Worm (Caenorhabditis elegans) whole organism, young adult: ENCODE measurements around the gene F01D5.3.

Experiments
- B0019.2 ChIP-seq: fragments of 200-800 bp; sonication (Bioruptor generic); conservative IDR thresholded peaks from 2 replicates; pipeline ENCODE4 v1.3.6; 2022; ENCODE audit warnings: missing genetic modification reagents, missing genetic modification characterization, missing compliant biosample characterization
- B0035.1 ChIP-seq: sonication (generic microtip); optimal IDR thresholded peaks from 2 replicates; lab custom pipeline; 2016; ENCODE audit warnings: missing genetic modification characterization, mild to moderate bottlenecking, missing compliant biosample characterization, missing genotype, missing genetic modification reagents
- C06A6.2 ChIP-seq: fragments of 200-800 bp; sonication (Bioruptor generic); conservative IDR thresholded peaks from 2 replicates; pipeline ENCODE4 v1.3.6; 2022; ENCODE audit warnings: missing genetic modification characterization, missing compliant biosample characterization
- F23B12.7 ChIP-seq: sonication (generic microtip); optimal IDR thresholded peaks from 2 replicates; lab custom pipeline; 2017; ENCODE audit warnings: missing genetic modification characterization, mild to moderate bottlenecking, missing compliant biosample characterization, antibody characterized with exemption, moderate library complexity; ENCODE audit not compliant: insufficient read depth
- F37B4.10 ChIP-seq: fragments of 200-800 bp; sonication (Bioruptor generic); IDR thresholded peaks from 2 replicates; pipeline ENCODE4 v1.3.6; 2022; ENCODE audit warnings: missing genetic modification characterization, missing compliant biosample characterization
- F55B11.4 ChIP-seq: sonication (generic microtip); optimal IDR thresholded peaks from 2 replicates; lab custom pipeline; 2016; ENCODE audit warnings: missing compliant biosample characterization, missing genetic modification characterization, borderline replicate concordance; ENCODE audit not compliant: insufficient read depth
- F57A8.1 ChIP-seq: fragments of 200-800 bp; sonication (Bioruptor generic); optimal IDR thresholded peaks from 2 replicates; lab custom pipeline; 2018; ENCODE audit warnings: mild to moderate bottlenecking, missing genetic modification characterization, moderate library complexity, missing compliant biosample characterization
- K11D2.4 ChIP-seq: fragments of 200-800 bp; sonication (Bioruptor generic); IDR thresholded peaks from 2 replicates; pipeline ENCODE4 v1.3.6; 2022; ENCODE audit warnings: missing genetic modification reagents, missing genetic modification characterization, missing compliant biosample characterization
- Y79H2A.3 ChIP-seq: fragments of 200-800 bp; sonication (Bioruptor generic); conservative IDR thresholded peaks from 2 replicates; pipeline ENCODE4 v1.3.6; 2022; ENCODE audit warnings: missing genetic modification reagents, missing genetic modification characterization, missing compliant biosample characterization
- aptf-3 ChIP-seq: fragments of 200-800 bp; sonication (Bioruptor generic); IDR thresholded peaks from 2 replicates; pipeline ENCODE4 v1.3.6; 2022; ENCODE audit warnings: missing genetic modification characterization, missing compliant biosample characterization
- athp-1 ChIP-seq: sonication (generic microtip); optimal IDR thresholded peaks from 2 replicates; lab custom pipeline; 2017; ENCODE audit warnings: mild to moderate bottlenecking, missing genetic modification characterization, missing compliant biosample characterization
- bed-2 ChIP-seq: fragments of 200-800 bp; sonication (Bioruptor generic); IDR thresholded peaks from 2 replicates; pipeline ENCODE4 v1.3.6; 2022; ENCODE audit warnings: missing genetic modification reagents, missing genetic modification characterization, missing compliant biosample characterization
- ceh-27 ChIP-seq: fragments of 200-800 bp; sonication (Bioruptor generic); optimal IDR thresholded peaks from 2 replicates; lab custom pipeline; 2018; ENCODE audit warnings: mild to moderate bottlenecking, missing genetic modification characterization, moderate library complexity, missing compliant biosample characterization
- ceh-58 ChIP-seq: fragments of 200-800 bp; sonication (Bioruptor generic); IDR thresholded peaks from 2 replicates; pipeline ENCODE4 v1.3.6; 2022; ENCODE audit warnings: missing genetic modification characterization, missing compliant biosample characterization
- ceh-79 ChIP-seq: sonication (generic microtip); optimal IDR thresholded peaks from 2 replicates; lab custom pipeline; 2017; ENCODE audit warnings: mild to moderate bottlenecking, missing genetic modification characterization, missing compliant biosample characterization
- chd-7 ChIP-seq: sonication (generic microtip); optimal IDR thresholded peaks from 2 replicates; lab custom pipeline; 2016; ENCODE audit warnings: mild to moderate bottlenecking, missing genetic modification characterization, moderate library complexity, missing compliant biosample characterization
- dox-1 ChIP-seq: fragments of 200-800 bp; sonication (Bioruptor generic); IDR thresholded peaks from 2 replicates; pipeline ENCODE4 v1.3.6; 2022; ENCODE audit warnings: missing genetic modification reagents, missing genetic modification characterization, missing compliant biosample characterization
- dpl-1 ChIP-seq: fragments of 150-350 bp; optimal IDR thresholded peaks from 2 replicates; lab custom pipeline; 2014; ENCODE audit warnings: missing biosample characterization, missing genetic modification reagents, missing genetic modification characterization
- efl-1 ChIP-seq: fragments of 150-350 bp; optimal IDR thresholded peaks from 2 replicates; lab custom pipeline; 2014; ENCODE audit warnings: missing biosample characterization, missing genetic modification reagents, missing genetic modification characterization
- egl-18 ChIP-seq: fragments of 200-800 bp; sonication (Bioruptor generic); IDR thresholded peaks from 2 replicates; pipeline ENCODE4 v1.3.6; 2022; ENCODE audit warnings: missing genetic modification reagents, missing genetic modification characterization, missing compliant biosample characterization
- ekl-4 ChIP-seq: fragments of 200-800 bp; sonication (Bioruptor generic); IDR thresholded peaks from 2 replicates; pipeline ENCODE4 v1.3.6; 2022; ENCODE audit warnings: missing genetic modification reagents, missing genetic modification characterization, missing compliant biosample characterization
- ets-4 ChIP-seq: fragments of 200-800 bp; sonication (Bioruptor generic); optimal IDR thresholded peaks from 2 replicates; lab custom pipeline; 2018; ENCODE audit warnings: mild to moderate bottlenecking, missing genetic modification characterization, missing compliant biosample characterization
- gei-17 ChIP-seq: fragments of 200-800 bp; sonication (Bioruptor generic); optimal IDR thresholded peaks from 2 replicates; lab custom pipeline; 2018; ENCODE audit warnings: mild to moderate bottlenecking, missing genetic modification characterization, missing compliant biosample characterization
- hmg-1.2 ChIP-seq: fragments of 200-800 bp; sonication (Bioruptor generic); IDR thresholded peaks from 2 replicates; pipeline ENCODE4 v1.3.6; 2022; ENCODE audit warnings: missing genetic modification reagents, missing genetic modification characterization, missing compliant biosample characterization
- hrde-1 ChIP-seq: sonication (generic microtip); optimal IDR thresholded peaks from 2 replicates; lab custom pipeline; 2016; ENCODE audit warnings: missing genetic modification characterization, mild to moderate bottlenecking, missing compliant biosample characterization, moderate library complexity, missing genotype, missing genetic modification reagents, borderline replicate concordance
- hsf-1 ChIP-seq: fragments of 200-800 bp; sonication (Bioruptor generic); IDR thresholded peaks from 2 replicates; pipeline ENCODE4 v1.3.6; 2022; ENCODE audit warnings: missing genetic modification reagents, missing genetic modification characterization, missing compliant biosample characterization
- let-526 ChIP-seq: fragments of 200-800 bp; sonication (Bioruptor generic); IDR thresholded peaks from 2 replicates; pipeline ENCODE4 v1.3.6; 2022; ENCODE audit warnings: missing genetic modification reagents, missing genetic modification characterization, missing compliant biosample characterization
- lin-40 ChIP-seq: sonication (generic microtip); optimal IDR thresholded peaks from 2 replicates; lab custom pipeline; 2016; ENCODE audit warnings: missing genetic modification characterization, mild to moderate bottlenecking, missing compliant biosample characterization, missing genotype, missing genetic modification reagents
- lsl-1 ChIP-seq: fragments of 200-800 bp; sonication (Bioruptor generic); optimal IDR thresholded peaks from 2 replicates; lab custom pipeline; 2018; ENCODE audit warnings: mild to moderate bottlenecking, missing genetic modification characterization, moderate library complexity, missing compliant biosample characterization
- madf-3 ChIP-seq: fragments of 200-800 bp; sonication (Bioruptor generic); IDR thresholded peaks from 2 replicates; pipeline ENCODE4 v1.3.6; 2022; ENCODE audit warnings: missing genetic modification reagents, missing genetic modification characterization, missing compliant biosample characterization
- madf-6 ChIP-seq: fragments of 200-800 bp; sonication (Bioruptor generic); IDR thresholded peaks from 2 replicates; pipeline ENCODE4 v1.3.6; 2022; ENCODE audit warnings: missing genetic modification reagents, missing genetic modification characterization, missing compliant biosample characterization
- nfyb-1 ChIP-seq: fragments of 200-800 bp; sonication (Bioruptor generic); IDR thresholded peaks from 2 replicates; pipeline ENCODE4 v1.3.6; 2022; ENCODE audit warnings: missing genetic modification reagents, missing genetic modification characterization, missing compliant biosample characterization
- nhr-120 ChIP-seq: fragments of 200-800 bp; sonication (Bioruptor generic); IDR thresholded peaks from 2 replicates; pipeline ENCODE4 v1.3.6; 2022; ENCODE audit warnings: missing genetic modification characterization, missing compliant biosample characterization
- nhr-80 ChIP-seq: sonication (generic microtip); optimal IDR thresholded peaks from 2 replicates; lab custom pipeline; 2016; ENCODE audit warnings: missing genetic modification characterization, missing compliant biosample characterization
- pbrm-1 ChIP-seq: fragments of 200-800 bp; sonication (Bioruptor generic); IDR thresholded peaks from 2 replicates; pipeline ENCODE4 v1.3.6; 2022; ENCODE audit warnings: missing genetic modification reagents, missing genetic modification characterization, missing compliant biosample characterization
- pha-4 ChIP-seq: fragments of 150-350 bp; sonication (generic microtip); optimal IDR thresholded peaks from 2 replicates; lab custom pipeline; 2014; ENCODE audit warnings: missing biosample characterization, missing genetic modification reagents, missing genetic modification characterization
- rpc-1 ChIP-seq, 2 experiments: fragments of 150-350 bp in 1 of 2; sonication (generic microtip) in 1 of 2; optimal IDR thresholded peaks; 2 replicates each; lab custom pipeline; 2014 to 2018; ENCODE audit warnings: missing biosample characterization in 1 of 2, missing genetic modification characterization in 1 of 2, missing genetic modification reagents in 1 of 2, missing genotype in 1 of 2
- snpc-1.1 ChIP-seq: sonication (generic microtip); optimal IDR thresholded peaks from 2 replicates; lab custom pipeline; 2017; ENCODE audit warnings: missing genetic modification characterization, mild to moderate bottlenecking, missing compliant biosample characterization, antibody characterized with exemption, moderate library complexity, missing genotype, missing genetic modification reagents; ENCODE audit not compliant: insufficient read depth
- snpc-4 ChIP-seq, 5 experiments: fragments of 150-350 bp in 1 of 5; sonication (generic microtip) in 4 of 5; optimal IDR thresholded peaks; 2 replicates each; lab custom pipeline; 2014 to 2018; ENCODE audit warnings: missing genetic modification characterization in 5 of 5, missing biosample characterization in 3 of 5, antibody characterized with exemption in 2 of 5, mild to moderate bottlenecking in 2 of 5, missing compliant biosample characterization in 2 of 5, missing genotype in 2 of 5, moderate library complexity in 2 of 5, missing genetic modification reagents in 1 of 5
- somi-1 ChIP-seq: fragments of 200-800 bp; sonication (Bioruptor generic); optimal IDR thresholded peaks from 2 replicates; lab custom pipeline; 2018; ENCODE audit warnings: mild to moderate bottlenecking, missing genetic modification characterization, missing compliant biosample characterization
- sptf-2 ChIP-seq: fragments of 200-800 bp; sonication (Bioruptor generic); optimal IDR thresholded peaks from 2 replicates; lab custom pipeline; 2018; ENCODE audit warnings: mild to moderate bottlenecking, missing genetic modification characterization, missing compliant biosample characterization
- tbp1 ChIP-seq: fragments of 200-800 bp; sonication (Bioruptor generic); optimal IDR thresholded peaks from 2 replicates; lab custom pipeline; 2018; ENCODE audit warnings: mild to moderate bottlenecking, missing genetic modification characterization, missing compliant biosample characterization
- zfh-2 ChIP-seq: fragments of 200-800 bp; sonication (Bioruptor generic); conservative IDR thresholded peaks from 2 replicates; pipeline ENCODE4 v1.3.6; 2022; ENCODE audit warnings: missing genetic modification reagents, missing genetic modification characterization, missing compliant biosample characterization
- ztf-28 ChIP-seq: fragments of 200-800 bp; sonication (Bioruptor generic); IDR thresholded peaks from 2 replicates; pipeline ENCODE4 v1.3.6; 2022; ENCODE audit warnings: missing genetic modification reagents, missing genetic modification characterization, missing compliant biosample characterization
- ztf-6 ChIP-seq: fragments of 200-800 bp; sonication (Bioruptor generic); IDR thresholded peaks from 2 replicates; pipeline ENCODE4 v1.3.6; 2022; ENCODE audit warnings: missing genetic modification reagents, missing genetic modification characterization, missing compliant biosample characterization

The F01D5.3 gene

DNA sequence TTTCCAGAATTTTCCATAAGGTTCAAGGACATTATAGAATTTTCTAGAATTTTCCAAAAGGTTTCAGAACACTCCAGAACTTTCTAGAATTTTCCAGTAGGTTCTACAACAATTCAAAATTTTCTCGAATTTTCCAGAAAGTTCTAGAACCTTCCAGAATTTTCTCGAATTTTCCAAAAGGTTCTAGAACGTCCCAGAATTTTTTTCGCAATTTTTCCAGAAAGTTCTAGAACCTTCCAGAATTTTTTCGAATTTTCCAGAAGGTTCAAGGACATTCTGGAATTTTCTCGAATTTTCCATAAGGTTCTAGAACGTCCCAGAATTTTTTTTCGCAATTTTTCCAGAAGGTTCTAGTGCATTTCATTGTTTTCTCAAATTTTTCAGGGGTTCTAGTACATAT is 22.2 kb downstream of the F01D5.3 start:
- TF ChIP-seq hsf-1 (peak; percentile 93), rpc-1 (optimal IDR thresholded peaks at IDR 0.05; lab: Kevin White, UChicago) (peak; percentile 31), rpc-1 (tag; optimal IDR thresholded peaks at IDR 0.05; lab: Kevin White, UChicago) (no peak), F57A8.1 (GFP tag; lab: Kevin White, UChicago) (no peak)

DNA sequence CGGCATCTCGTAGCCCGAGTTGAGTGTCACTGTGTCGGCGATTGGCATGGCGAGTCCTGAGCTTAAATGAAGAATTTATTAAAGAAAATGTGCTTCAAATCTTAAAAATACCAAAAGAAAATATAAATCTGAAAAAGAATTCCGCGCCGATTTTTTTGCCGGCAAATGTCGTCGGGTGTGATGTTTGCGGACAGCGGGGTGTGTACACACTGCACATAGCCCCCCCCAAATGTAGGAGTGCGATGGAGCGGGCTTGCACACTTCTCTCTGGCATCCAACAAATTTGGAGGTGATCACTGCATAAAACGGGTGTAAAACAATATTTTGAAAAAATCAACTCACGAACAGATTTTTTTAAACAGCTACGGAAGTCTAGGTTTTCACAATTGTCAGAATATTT is 23.8 kb downstream of the F01D5.3 start, which contains the start of gene Y39G8B.2:
Gene Y39G8B.2, minus strand, starts transcription at position 61 of the 400 bp plus-strand sequence.
- TF ChIP-seq madf-6 (GFP tag; lab: Robert Waterston, UW) (no peak), F23B12.7 (tag; lab: Kevin White, UChicago) (peak; percentile 30), rpc-1 (optimal IDR thresholded peaks at IDR 0.05; lab: Kevin White, UChicago) (no peak), rpc-1 (tag; optimal IDR thresholded peaks at IDR 0.05; lab: Kevin White, UChicago) (no peak), snpc-4 (GFP tag; optimal IDR thresholded peaks at IDR 0.05; lab: Kevin White, UChicago) (no peak), snpc-4 (tag; optimal IDR thresholded peaks at IDR 0.05; lab: Kevin White, UChicago) (peak in 1 of 4 experiments; percentile 74), lin-40 (tag; lab: Kevin White, UChicago) (no peak), ceh-27 (peak; percentile 79), Y79H2A.3 (GFP tag; lab: Robert Waterston, UW) (no peak), nhr-80 (tag; lab: Kevin White, UChicago) (peak; percentile 74), ztf-28 (no peak), pha-4 (tag; lab: Kevin White, UChicago) (peak; percentile 60), F55B11.4 (tag; lab: Kevin White, UChicago) (no peak), gei-17 (GFP tag; lab: Kevin White, UChicago) (no peak), B0019.2 (no peak), F37B4.10 (GFP tag; lab: Robert Waterston, UW) (no peak), hrde-1 (no peak), zfh-2 (GFP tag; lab: Robert Waterston, UW) (peak; percentile 72), ceh-58 (no peak), pbrm-1 (GFP tag; lab: Robert Waterston, UW) (peak; percentile 76; the same call in 1 of the 2 replicates), dpl-1 (GFP tag; lab: Kevin White, UChicago) (peak; percentile 41), madf-3 (no peak), egl-18 (no peak), K11D2.4 (GFP tag; lab: Robert Waterston, UW) (peak; percentile 50; the same call in 1 of the 2 replicates), tbp1 (GFP tag; lab: Kevin White, UChicago) (peak; percentile 45), bed-2 (GFP tag; lab: Robert Waterston, UW) (no peak), B0035.1 (no peak), dox-1 (GFP tag; lab: Robert Waterston, UW) (no peak; the same call in 1 of the 2 replicates), snpc-1.1 (tag; lab: Kevin White, UChicago) (no peak), nfyb-1 (GFP tag; lab: Robert Waterston, UW) (peak; percentile 69), let-526 (GFP tag; lab: Robert Waterston, UW) (no peak), ztf-6 (no peak), lsl-1 (no peak), sptf-2 (GFP tag; lab: Kevin White, UChicago) (no peak), somi-1 (GFP tag; lab: Kevin White, UChicago) (no peak), nhr-120 (GFP tag; lab: Robert Waterston, UW) (no peak), chd-7 (tag; lab: Kevin White, UChicago) (peak; percentile 1), aptf-3 (no peak), efl-1 (GFP tag; lab: Kevin White, UChicago) (peak; percentile 40), C06A6.2 (GFP tag; lab: Robert Waterston, UW) (no peak), ekl-4 (GFP tag; lab: Robert Waterston, UW) (peak; percentile 44; the same call in 1 of the 2 replicates), ets-4 (no peak), ceh-79 (tag; lab: Kevin White, UChicago) (no peak), hmg-1.2 (peak; percentile 72), athp-1 (peak; percentile 22)
